Worm (Caenorhabditis elegans) whole organism, late embryonic: ENCODE results near the gene mbk-2.

Experiments
- C38D4.7 ChIP-seq: fragments of 200-800 bp; sonication (Bioruptor generic); optimal IDR thresholded peaks from 2 replicates; lab custom pipeline; 2018; ENCODE audit warnings: mild to moderate bottlenecking, missing genetic modification characterization, moderate library complexity, missing compliant biosample characterization
- ama-1 ChIP-seq: fragments of 150-350 bp; optimal IDR thresholded peaks from 2 replicates; lab custom pipeline; 2014
- ceh-19 ChIP-seq: fragments of 200-800 bp; sonication (Bioruptor generic); optimal IDR thresholded peaks from 2 replicates; lab custom pipeline; 2018; ENCODE audit warnings: mild to moderate bottlenecking, missing genetic modification characterization, missing compliant biosample characterization
- ets-4 ChIP-seq: sonication (generic microtip); optimal IDR thresholded peaks from 2 replicates; lab custom pipeline; 2016; ENCODE audit warnings: missing genetic modification characterization, missing compliant biosample characterization
- eyg-1 ChIP-seq: sonication (generic microtip); optimal IDR thresholded peaks from 2 replicates; lab custom pipeline; 2016; ENCODE audit warnings: missing genotype, missing genetic modification characterization, missing compliant biosample characterization
- hlh-30 ChIP-seq: sonication (generic microtip); optimal IDR thresholded peaks from 2 replicates; lab custom pipeline; 2017; ENCODE audit warnings: antibody characterized with exemption, missing genetic modification characterization, missing compliant biosample characterization; ENCODE audit not compliant: insufficient read depth
- hlh-6 ChIP-seq: sonication (generic microtip); optimal IDR thresholded peaks from 2 replicates; lab custom pipeline; 2016; ENCODE audit warnings: missing genotype, missing genetic modification characterization, missing compliant biosample characterization
- nhr-11 ChIP-seq: fragments of 150-350 bp; optimal IDR thresholded peaks from 2 replicates; lab custom pipeline; 2014; ENCODE audit warnings: missing biosample characterization, missing genetic modification characterization
- nhr-232 ChIP-seq: sonication (generic microtip); optimal IDR thresholded peaks from 2 replicates; lab custom pipeline; 2016; ENCODE audit warnings: missing genetic modification characterization, missing compliant biosample characterization
- odd-2 ChIP-seq: sonication (generic microtip); optimal IDR thresholded peaks from 2 replicates; lab custom pipeline; 2017; ENCODE audit warnings: antibody characterized with exemption, mild to moderate bottlenecking, missing genetic modification characterization, missing compliant biosample characterization
- pha-2 ChIP-seq: sonication (generic microtip); optimal IDR thresholded peaks from 2 replicates; lab custom pipeline; 2017; ENCODE audit warnings: mild to moderate bottlenecking, missing genetic modification characterization, missing compliant biosample characterization
- sox-4 ChIP-seq: sonication (generic microtip); optimal IDR thresholded peaks from 2 replicates; lab custom pipeline; 2017; ENCODE audit warnings: mild to moderate bottlenecking, missing genetic modification characterization, inconsistent platforms, missing compliant biosample characterization
- ztf-16 ChIP-seq: sonication (generic microtip); optimal IDR thresholded peaks from 2 replicates; lab custom pipeline; 2017; ENCODE audit warnings: missing genetic modification characterization, missing compliant biosample characterization

DNA sequence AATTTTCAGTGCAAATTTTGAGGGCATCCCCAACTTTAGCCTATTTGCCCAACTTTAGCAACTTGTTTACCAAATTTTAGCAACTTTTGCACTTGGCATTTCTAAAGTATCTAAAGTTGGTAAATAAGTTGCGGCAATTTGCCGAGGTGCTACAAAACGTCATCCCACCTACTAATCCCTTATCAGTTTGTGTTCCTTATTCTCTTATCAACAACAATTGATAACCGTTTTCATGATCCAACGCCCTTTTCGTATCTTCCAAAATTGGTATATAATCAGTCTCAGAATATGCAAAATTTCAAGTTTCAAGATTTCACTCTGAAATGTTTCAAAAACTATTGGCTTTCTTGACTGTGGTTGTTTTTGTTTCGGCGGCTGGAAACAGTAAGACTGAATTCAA is 35.6 kb upstream of the mbk-2 start, which contains the start of gene F55G11.4:
- TF ChIP-seq hlh-30 (tag; lab: Kevin White, UChicago) (no peak), odd-2 (tag; lab: Kevin White, UChicago) (no peak), sox-4 (tag; lab: Kevin White, UChicago) (no peak), nhr-11 (tag; lab: Kevin White, UChicago) (no peak), ceh-19 (GFP tag; lab: Kevin White, UChicago) (no peak), ama-1 (lab: Kevin White, UChicago) (no peak), ets-4 (tag; lab: Kevin White, UChicago) (no peak), pha-2 (no peak), nhr-232 (tag; lab: Kevin White, UChicago) (no peak), ztf-16 (no peak), hlh-6 (tag; lab: Kevin White, UChicago) (no peak), eyg-1 (tag; lab: Kevin White, UChicago) (no peak), C38D4.7 (GFP tag; lab: Kevin White, UChicago) (no peak)
